Fruit fly (Drosophila melanogaster): ENCODE measurements around the gene Snx6.

Gene Snx6

dm6 chr2L:8229134-8229533 is 8.6 kb upstream of the Snx6 start (continued):
- TF ChIP-seq CG9139 (GFP tag; optimal IDR thresholded peaks at IDR 0.05) (no peak), Sox15 (GFP tag; optimal IDR thresholded peaks at IDR 0.05) (no peak), Hr38 (GFP tag; optimal IDR thresholded peaks at IDR 0.05) (no peak)

- TF ChIP-seq salr (GFP tag; optimal IDR thresholded peaks at IDR 0.05) (no peak), CG9139 (GFP tag; optimal IDR thresholded peaks at IDR 0.05) (no peak), pdm3 (GFP tag; optimal IDR thresholded peaks at IDR 0.05) (no peak), CG3032 (tag; optimal IDR thresholded peaks at IDR 0.05) (no peak), Eip75B (GFP tag; optimal IDR thresholded peaks at IDR 0.05) (no peak), CG10669 (GFP tag; optimal IDR thresholded peaks at IDR 0.05) (no peak)
These were observed 2.6 kb downstream of the Snx6 start, which contains the start of gene CG8292 for dm6 chr2L:8217917-8218316. TSS of gene CG8292 (minus strand) at chr2L:8218017.

dm6 chr2L:8215259-8215929 is 5.1 kb downstream of the Snx6 start, which contains the start of gene CG8349:
TSS of gene CG8349 (plus strand) at chr2L:8215915.
- TF ChIP-seq cyc (GFP tag; optimal IDR thresholded peaks at IDR 0.05) (no peak), Hr39 (GFP tag; optimal IDR thresholded peaks at IDR 0.05) (no peak), CG34406 (GFP tag; optimal IDR thresholded peaks at IDR 0.05) (no peak), CG7368 (GFP tag; optimal IDR thresholded peaks at IDR 0.05) (no peak), net (GFP tag; optimal IDR thresholded peaks at IDR 0.05) (no peak), Ets96B (tag; optimal IDR thresholded peaks at IDR 0.05) (no peak), CG6163 (GFP tag; IDR thresholded peaks at IDR 0.05) (no peak), spab (GFP tag; optimal IDR thresholded peaks at IDR 0.05) (no peak), CG4318 (GFP tag; optimal IDR thresholded peaks at IDR 0.05) (no peak), CG11902 (GFP tag; optimal IDR thresholded peaks at IDR 0.05) (no peak), pdm3 (GFP tag; optimal IDR thresholded peaks at IDR 0.05) (no peak)

- no peak for TF ChIP-seq Blimp-1 (GFP tag; optimal IDR thresholded peaks at IDR 0.05)
- 0 out of 2 replicates have a peak, but pooled peaks have one; percentile 21 for TF ChIP-seq CG15336 (GFP tag; IDR thresholded peaks at IDR 0.05)
- no peak for TF ChIP-seq cyc (GFP tag; optimal IDR thresholded peaks at IDR 0.05)
- no peak for TF ChIP-seq CG9139 (GFP tag; optimal IDR thresholded peaks at IDR 0.05)
- TF ChIP-seq fkh (GFP tag; optimal IDR thresholded peaks at IDR 0.05) = peak; percentile 67
- TF ChIP-seq Eip78C (GFP tag) = no peak
These were observed 6.6 kb downstream of the Snx6 start, which contains the start of gene CG8353 for dm6 chr2L:8213987-8214386. TSS of gene CG8353 (plus strand) at chr2L:8214045.

- TF ChIP-seq CG7368 (GFP tag; optimal IDR thresholded peaks at IDR 0.05) (peak; percentile 99), Sox15 (GFP tag; optimal IDR thresholded peaks at IDR 0.05) (peak; percentile 99), CG11762 (GFP tag; optimal IDR thresholded peaks at IDR 0.05; ENCODE audit: insufficient read depth) (peak; percentile 99), CG10669 (GFP tag; optimal IDR thresholded peaks at IDR 0.05) (peak; percentile 99), OdsH (GFP tag; optimal IDR thresholded peaks at IDR 0.05) (peak; percentile 100), CG6163 (GFP tag; IDR thresholded peaks at IDR 0.05) (peak; percentile 100), dac (GFP tag; optimal IDR thresholded peaks at IDR 0.05) (peak; percentile 99), CG32006 (GFP tag; optimal IDR thresholded peaks at IDR 0.05) (peak; percentile 99), Ets96B (tag; optimal IDR thresholded peaks at IDR 0.05) (peak; percentile 99), Eip78C (GFP tag) (peak; percentile 100), cyc (GFP tag; optimal IDR thresholded peaks at IDR 0.05) (peak; percentile 99), CG9139 (GFP tag; optimal IDR thresholded peaks at IDR 0.05) (peak; percentile 98), Sox14 (GFP tag; optimal IDR thresholded peaks at IDR 0.05) (peak; percentile 100), lz (GFP tag; optimal IDR thresholded peaks at IDR 0.05) (peak; percentile 100), pdm3 (GFP tag; optimal IDR thresholded peaks at IDR 0.05) (peak; percentile 100), CG11294 (GFP tag; IDR thresholded peaks at IDR 0.05) (peak; percentile 99), acj6 (GFP tag; optimal IDR thresholded peaks at IDR 0.05) (peak; percentile 100), CG6808 (GFP tag; optimal IDR thresholded peaks at IDR 0.05) (peak; percentile 98), Smox (GFP tag; optimal IDR thresholded peaks at IDR 0.05) (peak; percentile 99), Hr4 (GFP tag; optimal IDR thresholded peaks at IDR 0.05) (peak; percentile 100), Lpt (GFP tag; optimal IDR thresholded peaks at IDR 0.05) (peak; percentile 98), fd85E (GFP tag; optimal IDR thresholded peaks at IDR 0.05) (peak; percentile 98), CG10631 (GFP tag; optimal IDR thresholded peaks at IDR 0.05) (peak; percentile 100), CG11902 (GFP tag; optimal IDR thresholded peaks at IDR 0.05) (peak; percentile 99), CG1621 (tag; optimal IDR thresholded peaks at IDR 0.05) (peak; percentile 98), Gug (GFP tag; IDR thresholded peaks at IDR 0.05) (peak; percentile 99), CG8319 (GFP tag; optimal IDR thresholded peaks at IDR 0.05) (peak; percentile 99), spab (GFP tag; optimal IDR thresholded peaks at IDR 0.05) (peak; percentile 99), CG6276 (GFP tag; optimal IDR thresholded peaks at IDR 0.05) (peak; percentile 98)
These were observed 7.8 kb downstream of the Snx6 start, which contains the start of the genes CG8372 and CG8360 for dm6 chr2L:8212666-8213270. TSS of gene CG8372 (minus strand) at chr2L:8212902. TSS of gene CG8360 (plus strand) at chr2L:8212959.

All from whole organism, prepupa.